Fruit fly (Drosophila melanogaster) whole organism, embryonic: ENCODE measurements around the gene Send2.

Source experiments
- ATbp ChIP-seq: fragments of 200-800 bp; sonication (Bioruptor generic); optimal IDR thresholded peaks from 2 replicates; lab custom pipeline; 2017; ENCODE audit warnings: missing biosample characterization, mild to moderate bottlenecking, missing genetic modification characterization, missing genetic modification reagents
- Atf6 ChIP-seq: fragments of 200-800 bp; sonication (Bioruptor generic); IDR thresholded peaks from 2 replicates; pipeline ENCODE4 v1.3.6; 2022; ENCODE audit warnings: missing biosample characterization, missing genetic modification characterization
- Bgb ChIP-seq: fragments of 200-800 bp; sonication (Bioruptor generic); IDR thresholded peaks from 2 replicates; pipeline ENCODE4 v1.3.6; 2022; ENCODE audit warnings: missing biosample characterization, missing genetic modification characterization; ENCODE audit not compliant: partially characterized antibody
- CG10267 ChIP-seq: fragments of 200-800 bp; sonication (Bioruptor generic); optimal IDR thresholded peaks from 2 replicates; lab custom pipeline; 2018; ENCODE audit warnings: missing biosample characterization, mild to moderate bottlenecking, missing genetic modification characterization, moderate library complexity
- CG10654 ChIP-seq: fragments of 200-800 bp; sonication (Bioruptor generic); optimal IDR thresholded peaks from 2 replicates; lab custom pipeline; 2016; ENCODE audit warnings: missing biosample characterization, missing genetic modification characterization
- CG11093 ChIP-seq: fragments of 200-800 bp; sonication (Bioruptor generic); IDR thresholded peaks from 3 replicates; pipeline ENCODE4 v1.3.6; 2022; ENCODE audit warnings: missing biosample characterization, missing genetic modification characterization
- CG11504 ChIP-seq: fragments of 200-800 bp; sonication (Bioruptor generic); optimal IDR thresholded peaks from 3 replicates; lab custom pipeline; 2019; ENCODE audit warnings: missing biosample characterization, mild to moderate bottlenecking, missing genetic modification characterization, moderate library complexity
- CG12155 ChIP-seq: fragments of 200-800 bp; sonication (Bioruptor generic); optimal IDR thresholded peaks from 3 replicates; lab custom pipeline; 2016; ENCODE audit warnings: missing biosample characterization, missing genetic modification characterization
- CG14667 ChIP-seq: fragments of 200-800 bp; sonication (Bioruptor generic); IDR thresholded peaks from 2 replicates; pipeline ENCODE4 v1.3.6; 2022; ENCODE audit warnings: missing biosample characterization, missing genetic modification characterization
- CG15073 ChIP-seq: fragments of 200-800 bp; sonication (Bioruptor generic); optimal IDR thresholded peaks from 2 replicates; lab custom pipeline; 2016; ENCODE audit warnings: missing biosample characterization, missing genetic modification characterization
- CG15479 ChIP-seq: fragments of 200-800 bp; sonication (Bioruptor generic); optimal IDR thresholded peaks from 3 replicates; lab custom pipeline; 2019; ENCODE audit warnings: missing biosample characterization, mild to moderate bottlenecking, missing genetic modification characterization, moderate library complexity
- CG17568 ChIP-seq: fragments of 200-800 bp; sonication (Bioruptor generic); optimal IDR thresholded peaks from 2 replicates; lab custom pipeline; 2018; ENCODE audit warnings: missing biosample characterization, mild to moderate bottlenecking, missing genetic modification characterization, moderate library complexity
- CG17829 ChIP-seq: fragments of 200-800 bp; optimal IDR thresholded peaks from 2 replicates; lab custom pipeline; 2019; ENCODE audit warnings: missing biosample characterization, mild to moderate bottlenecking, missing genetic modification characterization, moderate library complexity
- CG1832 ChIP-seq: fragments of 200-800 bp; sonication (Bioruptor generic); optimal IDR thresholded peaks from 2 replicates; lab custom pipeline; 2017; ENCODE audit warnings: missing biosample characterization, mild to moderate bottlenecking, missing genetic modification characterization, inconsistent platforms
- CG2116 ChIP-seq: fragments of 200-800 bp; sonication (Bioruptor generic); optimal IDR thresholded peaks from 3 replicates; lab custom pipeline; 2018; ENCODE audit warnings: missing biosample characterization, mild to moderate bottlenecking, missing genetic modification characterization
- CG2202 ChIP-seq: fragments of 200-800 bp; sonication (Bioruptor generic); optimal IDR thresholded peaks from 2 replicates; lab custom pipeline; 2018; ENCODE audit warnings: missing biosample characterization, mild to moderate bottlenecking, missing genetic modification characterization
- CG3281 ChIP-seq: fragments of 200-800 bp; sonication (Bioruptor generic); optimal IDR thresholded peaks from 3 replicates; lab custom pipeline; 2017; ENCODE audit warnings: missing biosample characterization, mild to moderate bottlenecking, missing genetic modification characterization
- CG33213 ChIP-seq: fragments of 200-800 bp; sonication (Bioruptor generic); optimal IDR thresholded peaks from 3 replicates; lab custom pipeline; 2016; ENCODE audit warnings: missing biosample characterization, missing genetic modification characterization
- CG4328 ChIP-seq: fragments of 200-800 bp; sonication (Bioruptor generic); optimal IDR thresholded peaks from 3 replicates; lab custom pipeline; 2017; ENCODE audit warnings: missing biosample characterization, missing genetic modification reagents, missing genetic modification characterization
- CG4820 ChIP-seq: fragments of 200-800 bp; sonication (Bioruptor generic); optimal IDR thresholded peaks from 3 replicates; lab custom pipeline; 2016; ENCODE audit warnings: missing biosample characterization, missing genetic modification characterization
- CG4854 ChIP-seq: fragments of 200-800 bp; sonication (Bioruptor generic); optimal IDR thresholded peaks from 2 replicates; lab custom pipeline; 2016; ENCODE audit warnings: missing biosample characterization, missing genetic modification characterization, inconsistent platforms
- CG6254 ChIP-seq: fragments of 200-800 bp; sonication (Bioruptor generic); optimal IDR thresholded peaks from 3 replicates; lab custom pipeline; 2017; ENCODE audit warnings: mild to moderate bottlenecking, missing biosample characterization, missing genetic modification reagents, missing genetic modification characterization
- CG6765 ChIP-seq: fragments of 200-800 bp; sonication (Bioruptor generic); optimal IDR thresholded peaks from 3 replicates; lab custom pipeline; 2017; ENCODE audit warnings: missing biosample characterization, mild to moderate bottlenecking, missing genetic modification characterization
- CTCF ChIP-seq: fragments of 200-800 bp; sonication (Bioruptor generic); optimal IDR thresholded peaks from 2 replicates; lab custom pipeline; 2017; ENCODE audit warnings: missing biosample characterization, mild to moderate bottlenecking, missing genetic modification characterization, moderate library complexity
- Eip74EF ChIP-seq, 2 experiments: fragments of 200-800 bp in 1 of 2; fragments of >200 bp in 1 of 2; sonication (Bioruptor generic) in 1 of 2; optimal IDR thresholded peaks; 2 replicates each; lab custom pipeline; 2017 to 2019; ENCODE audit warnings: missing biosample characterization in 2 of 2, missing genetic modification characterization in 2 of 2, mild to moderate bottlenecking in 1 of 2, moderate library complexity in 1 of 2
- Sox102F ChIP-seq: fragments of 200-800 bp; sonication (Bioruptor generic); optimal IDR thresholded peaks from 2 replicates; lab custom pipeline; 2018; ENCODE audit warnings: missing biosample characterization, mild to moderate bottlenecking, missing genetic modification characterization, moderate library complexity
- Taf1 ChIP-seq: fragments of 200-800 bp; sonication (Bioruptor generic); IDR thresholded peaks from 2 replicates; pipeline ENCODE4 v1.3.6; 2022; ENCODE audit warnings: missing biosample characterization, missing genetic modification characterization
- bowl ChIP-seq: fragments of 200-800 bp; sonication (Bioruptor generic); IDR thresholded peaks from 2 replicates; pipeline ENCODE4 v1.3.6; 2022; ENCODE audit warnings: missing biosample characterization, missing genetic modification characterization
- cwo ChIP-seq: fragments of 200-800 bp; sonication (Bioruptor generic); optimal IDR thresholded peaks from 3 replicates; lab custom pipeline; 2017; ENCODE audit warnings: missing biosample characterization, missing genetic modification characterization, mild to moderate bottlenecking, moderate library complexity, missing genetic modification reagents
- danr ChIP-seq: fragments of 200-800 bp; sonication (Bioruptor generic); IDR thresholded peaks from 2 replicates; pipeline ENCODE4 v1.3.6; 2022; ENCODE audit warnings: missing biosample characterization, missing genetic modification characterization
- en ChIP-seq: fragments of 200-800 bp; sonication (Bioruptor generic); optimal IDR thresholded peaks from 2 replicates; lab custom pipeline; 2016; ENCODE audit warnings: missing biosample characterization, missing genetic modification characterization
- fd3F ChIP-seq: fragments of 200-800 bp; sonication (Bioruptor generic); optimal IDR thresholded peaks from 2 replicates; lab custom pipeline; 2018; ENCODE audit warnings: missing biosample characterization, mild to moderate bottlenecking, missing genetic modification characterization, moderate library complexity
- ftz-f1 ChIP-seq: fragments of 200-800 bp; sonication (Bioruptor generic); optimal IDR thresholded peaks from 2 replicates; lab custom pipeline; 2016; ENCODE audit warnings: missing biosample characterization, missing genetic modification characterization
- fu2 ChIP-seq: fragments of 200-800 bp; sonication (Bioruptor generic); optimal IDR thresholded peaks from 2 replicates; lab custom pipeline; 2016; ENCODE audit warnings: missing biosample characterization, missing genetic modification characterization
- grau ChIP-seq: fragments of 200-800 bp; optimal IDR thresholded peaks from 3 replicates; lab custom pipeline; 2019; ENCODE audit warnings: missing biosample characterization, mild to moderate bottlenecking, missing genetic modification characterization, moderate library complexity
- ind ChIP-seq: fragments of 200-800 bp; sonication (Bioruptor generic); optimal IDR thresholded peaks from 3 replicates; lab custom pipeline; 2016; ENCODE audit warnings: missing biosample characterization, missing genetic modification characterization
- ken ChIP-seq: fragments of 200-800 bp; sonication (Bioruptor generic); IDR thresholded peaks from 3 replicates; pipeline ENCODE4 v1.3.6; 2022; ENCODE audit warnings: missing biosample characterization, missing genetic modification characterization
- klu ChIP-seq: fragments of 200-800 bp; sonication (Bioruptor generic); IDR thresholded peaks from 2 replicates; pipeline ENCODE4 v1.3.6; 2022; ENCODE audit warnings: missing biosample characterization, missing genetic modification characterization
- nerfin-1 ChIP-seq: fragments of 200-800 bp; sonication (Bioruptor generic); optimal IDR thresholded peaks from 3 replicates; lab custom pipeline; 2019; ENCODE audit warnings: missing biosample characterization, mild to moderate bottlenecking, missing genetic modification characterization, moderate library complexity
- nmo ChIP-seq: fragments of 200-800 bp; sonication (Bioruptor generic); optimal IDR thresholded peaks from 2 replicates; lab custom pipeline; 2018; ENCODE audit warnings: missing biosample characterization, mild to moderate bottlenecking, missing genetic modification characterization, moderate library complexity
- p53 ChIP-seq: fragments of 200-800 bp; sonication (Bioruptor generic); optimal IDR thresholded peaks from 2 replicates; lab custom pipeline; 2016; ENCODE audit warnings: missing biosample characterization, missing genetic modification characterization
- pan ChIP-seq, 4 experiments: fragments of >200 bp in 3 of 4; fragments of 200-800 bp in 1 of 4; sonication (Bioruptor generic) in 1 of 4; optimal IDR thresholded peaks in 3 of 4; IDR thresholded peaks in 1 of 4; 2 replicates each; pipeline versions ENCODE4 v1.3.6 to Lab custom; 2017 to 2022; ENCODE audit warnings: missing biosample characterization in 2 of 4, missing genetic modification characterization in 2 of 4, mixed read lengths in 1 of 4
- pb ChIP-seq: fragments of 200-800 bp; sonication (Bioruptor generic); optimal IDR thresholded peaks from 3 replicates; lab custom pipeline; 2016; ENCODE audit warnings: missing biosample characterization, missing genetic modification characterization
- pfk ChIP-seq: fragments of 200-800 bp; sonication (Bioruptor generic); optimal IDR thresholded peaks from 2 replicates; lab custom pipeline; 2018; ENCODE audit warnings: missing biosample characterization, mild to moderate bottlenecking, missing genetic modification characterization, moderate library complexity
- ro ChIP-seq: fragments of 200-800 bp; sonication (Bioruptor generic); IDR thresholded peaks from 2 replicates; pipeline ENCODE4 v1.3.6; 2022; ENCODE audit warnings: missing biosample characterization, missing genetic modification characterization
- scrt ChIP-seq: fragments of 200-800 bp; sonication (Bioruptor generic); optimal IDR thresholded peaks from 2 replicates; lab custom pipeline; 2018; ENCODE audit warnings: missing biosample characterization, mild to moderate bottlenecking, missing genetic modification characterization, moderate library complexity
- sens ChIP-seq: fragments of 200-800 bp; sonication (Bioruptor generic); peaks from one replicate; lab custom pipeline; 2016; ENCODE audit warnings: missing biosample characterization, missing genetic modification characterization
- sug ChIP-seq: fragments of 200-800 bp; optimal IDR thresholded peaks from 2 replicates; lab custom pipeline; 2019; ENCODE audit warnings: missing biosample characterization, mild to moderate bottlenecking, missing genetic modification characterization, moderate library complexity
- ttk ChIP-seq: fragments of 200-800 bp; sonication (Bioruptor generic); IDR thresholded peaks from 2 replicates; pipeline ENCODE4 v2.1.2; 2022; ENCODE audit warnings: missing biosample characterization, missing genetic modification characterization
- wdn ChIP-seq: fragments of 200-800 bp; sonication (Bioruptor generic); IDR thresholded peaks from 2 replicates; pipeline ENCODE4 v1.3.6; 2022; ENCODE audit warnings: missing biosample characterization, missing genetic modification characterization
- zfh1 ChIP-seq: fragments of 200-800 bp; sonication (Bioruptor generic); IDR thresholded peaks from 3 replicates; pipeline ENCODE4 v1.3.6; 2022; ENCODE audit warnings: missing biosample characterization, missing genetic modification characterization

Send2 gene

DNA sequence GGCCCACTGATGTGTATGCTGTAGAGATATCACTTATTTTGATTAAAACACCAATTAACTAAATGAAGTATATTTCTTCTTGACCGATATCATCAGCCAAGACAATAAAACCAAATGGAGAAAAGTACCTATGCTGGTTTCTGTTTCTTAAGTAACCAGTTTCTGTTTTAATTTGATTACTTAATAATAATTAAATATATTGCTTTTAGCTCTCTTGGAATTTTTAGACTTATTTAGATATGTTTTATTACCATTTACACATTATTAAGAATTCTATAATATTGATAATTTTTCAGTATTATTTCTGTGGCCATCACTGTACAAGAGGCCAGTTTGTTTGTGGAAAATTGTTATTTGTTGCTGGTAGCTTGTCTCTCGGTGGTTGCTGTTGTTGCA is 20.8 kb upstream of the Send2 start (continued):
- TF ChIP-seq nmo (GFP tag; lab: Kevin White, UChicago) (peak; percentile 79), danr (GFP tag; lab: Robert Waterston, UW) (no peak), pb (no peak), CG11504 (tag; lab: Kevin White, UChicago) (peak; percentile 50), klu (no peak), CG4328 (no peak), CG1832 (no peak), CG6254 (GFP tag; lab: Kevin White, UChicago) (peak; percentile 55), fd3F (GFP tag; lab: Kevin White, UChicago) (no peak), CG3281 (GFP tag; lab: Kevin White, UChicago) (peak; percentile 47), CG11093 (0 out of 3 replicates have a peak, but pooled peaks have one; percentile 30), CG12155 (GFP tag; lab: Kevin White, UChicago) (no peak), Eip74EF (GFP tag; optimal IDR thresholded peaks at IDR 0.05; lab: Kevin White, UChicago) (peak in 1 of 2 experiments; percentile 59), scrt (peak; percentile 23), CG33213 (no peak), CG10654 (no peak), sug (tag; lab: Kevin White, UChicago) (peak; percentile 13), CG2116 (GFP tag; lab: Kevin White, UChicago) (peak; percentile 7), en (GFP tag; lab: Kevin White, UChicago) (no peak), zfh1 (GFP tag; lab: Robert Waterston, UW) (no peak), CG15073 (GFP tag; lab: Kevin White, UChicago) (no peak), p53 (GFP tag; lab: Kevin White, UChicago) (no peak), ro (no peak), sens (peak; percentile 52), cwo (GFP tag; lab: Kevin White, UChicago) (peak; percentile 48), Atf6 (no peak), CG2202 (no peak), CG6765 (GFP tag; lab: Kevin White, UChicago) (no peak), ftz-f1 (GFP tag; lab: Kevin White, UChicago) (no peak), CG4854 (GFP tag; lab: Kevin White, UChicago) (no peak), Sox102F (GFP tag; lab: Kevin White, UChicago) (no peak), ATbp (no peak), CG17568 (GFP tag; lab: Kevin White, UChicago) (no peak), ttk (no peak), CG17829 (tag; lab: Kevin White, UChicago) (peak; percentile 65), fu2 (no peak), Bgb (GFP tag; lab: Robert Waterston, UW) (no peak), CG14667 (GFP tag; lab: Robert Waterston, UW) (0 out of 2 replicates have a peak, but pooled peaks have one; percentile 20), pfk (GFP tag; lab: Kevin White, UChicago) (no peak), CG15479 (GFP tag; lab: Kevin White, UChicago) (no peak), CTCF (GFP tag; lab: Kevin White, UChicago) (no peak), ken (GFP tag; lab: Robert Waterston, UW) (no peak), CG10267 (tag; lab: Kevin White, UChicago) (peak; percentile 62), grau (peak; percentile 23), Taf1 (GFP tag; lab: Robert Waterston, UW) (no peak), pan (optimal IDR thresholded peaks at IDR 0.05; lab: Kevin White, UChicago) (no peak), pan (GFP tag; optimal IDR thresholded peaks at IDR 0.05 in 1 of 2, IDR thresholded peaks at IDR 0.05 in 1 of 2) (peak in 1 of 2 experiments; percentile 32), CG4820 (GFP tag; lab: Kevin White, UChicago) (peak; percentile 66), ind (GFP tag; lab: Kevin White, UChicago) (peak; percentile 33), bowl (GFP tag; lab: Robert Waterston, UW) (no peak), nerfin-1 (tag; lab: Kevin White, UChicago) (peak; percentile 42), wdn (no peak)
